Fruit fly (Drosophila melanogaster): ENCODE data around the gene beat-VII.

Gene beat-VII

dm6 chr3R:26654594-26654993, 27.2 kb downstream of the beat-VII start (continued):
- no peak for TF ChIP-seq exex (tag; optimal IDR thresholded peaks at IDR 0.05)
- peak; percentile 42; the same call in 2 of the 3 replicates for TF ChIP-seq CG14050 (GFP tag; IDR thresholded peaks at IDR 0.05)
- TF ChIP-seq pb (GFP tag; optimal IDR thresholded peaks at IDR 0.05) = no peak
- TF ChIP-seq Camta (GFP tag; optimal IDR thresholded peaks at IDR 0.05) = peak; percentile 46
- TF ChIP-seq CG8359 (GFP tag; optimal IDR thresholded peaks at IDR 0.05; ENCODE audit: borderline replicate concordance) = no peak
- TF ChIP-seq kah (GFP tag; optimal IDR thresholded peaks at IDR 0.05) = no peak
- no peak for TF ChIP-seq CG10979 (tag; optimal IDR thresholded peaks at IDR 0.05)
- TF ChIP-seq CG7556 (GFP tag; optimal IDR thresholded peaks at IDR 0.05) = peak; percentile 51
- TF ChIP-seq ftz-f1 (GFP tag; optimal IDR thresholded peaks at IDR 0.05) = no peak
- peak; percentile 74 for TF ChIP-seq gem (tag; optimal IDR thresholded peaks at IDR 0.05)
- TF ChIP-seq CG30431 (GFP tag; optimal IDR thresholded peaks at IDR 0.05) = peak; percentile 1
- TF ChIP-seq CG8944 (GFP tag; optimal IDR thresholded peaks at IDR 0.05) = peak; percentile 7
- no peak for TF ChIP-seq CG10543 (GFP tag; optimal IDR thresholded peaks at IDR 0.05)
- TF ChIP-seq CG14965 (GFP tag; optimal IDR thresholded peaks at IDR 0.05; ENCODE audit: borderline replicate concordance) = peak; percentile 16
- TF ChIP-seq tgo (GFP tag; IDR thresholded peaks at IDR 0.05) = peak; percentile 66; the same call in 2 of the 3 replicates
- no peak; the same call in 1 of the 2 replicates for TF ChIP-seq Drgx (GFP tag; IDR thresholded peaks at IDR 0.05)
- peak; percentile 11 for TF ChIP-seq chn (GFP tag; optimal IDR thresholded peaks at IDR 0.05)
- TF ChIP-seq ems (GFP tag; optimal IDR thresholded peaks at IDR 0.05) = peak; percentile 50
- peak; percentile 58 for TF ChIP-seq HHEX (GFP tag; optimal IDR thresholded peaks at IDR 0.05)
- TF ChIP-seq CG7357 (GFP tag; IDR thresholded peaks at IDR 0.05) = 0 out of 3 replicates have a peak, but pooled peaks have one; percentile 31
- no peak for TF ChIP-seq CG12104 (GFP tag; optimal IDR thresholded peaks at IDR 0.05)
- TF ChIP-seq dan (GFP tag; IDR thresholded peaks at IDR 0.05) = no peak
- TF ChIP-seq CG5180 (GFP tag; optimal IDR thresholded peaks at IDR 0.05) = peak; percentile 31
- no peak for TF ChIP-seq CG7987 (GFP tag; optimal IDR thresholded peaks at IDR 0.05)
- no peak for TF ChIP-seq chinmo (GFP tag; IDR thresholded peaks at IDR 0.05; ENCODE audit: partially characterized antibody)
- no peak for TF ChIP-seq gcm2 (GFP tag; optimal IDR thresholded peaks at IDR 0.05)
- peak; percentile 47 for TF ChIP-seq CG15514 (GFP tag; optimal IDR thresholded peaks at IDR 0.05)
- TF ChIP-seq knrl (GFP tag; IDR thresholded peaks at IDR 0.05; ENCODE audit: partially characterized antibody) = no peak
- TF ChIP-seq psq (GFP tag; optimal IDR thresholded peaks at IDR 0.05) = no peak
- 0 out of 3 replicates have a peak, but pooled peaks have one; percentile 15 for TF ChIP-seq gce (GFP tag; IDR thresholded peaks at IDR 0.05)
- TF ChIP-seq sens-2 (GFP tag; IDR thresholded peaks at IDR 0.05) = no peak
- no peak for TF ChIP-seq CG15479 (GFP tag; optimal IDR thresholded peaks at IDR 0.05)
- peak; percentile 40; the same call in 1 of the 2 replicates for TF ChIP-seq CG31441 (GFP tag; IDR thresholded peaks at IDR 0.05)
- TF ChIP-seq otp (GFP tag; IDR thresholded peaks at IDR 0.05) = no peak
- no peak for TF ChIP-seq CG31388 (GFP tag; optimal IDR thresholded peaks at IDR 0.05)
- 0 out of 2 replicates have a peak, but pooled peaks have one; percentile 17 for TF ChIP-seq gsb (GFP tag; IDR thresholded peaks at IDR 0.05)
- TF ChIP-seq GATAe (GFP tag; conservative IDR thresholded peaks at IDR 0.05) = no peak
- TF ChIP-seq Scr (GFP tag; IDR thresholded peaks at IDR 0.05; ENCODE audit: partially characterized antibody) = no peak
- TF ChIP-seq CG7839 (tag; optimal IDR thresholded peaks at IDR 0.05) = peak; percentile 55
- TF ChIP-seq Hsf (GFP tag; optimal IDR thresholded peaks at IDR 0.05) = peak; percentile 56
- TF ChIP-seq sc (optimal IDR thresholded peaks at IDR 0.05) = no peak
- no peak for TF ChIP-seq sc (GFP tag; optimal IDR thresholded peaks at IDR 0.05)
- no peak for TF ChIP-seq CG6791 (GFP tag; IDR thresholded peaks at IDR 0.05; ENCODE audit: partially characterized antibody)
- peak; percentile 35; the same call in 1 of the 2 replicates for TF ChIP-seq ranshi (GFP tag; IDR thresholded peaks at IDR 0.05)
- no peak for TF ChIP-seq CG7372 (GFP tag; IDR thresholded peaks at IDR 0.05)
- no peak for TF ChIP-seq CG10431 (GFP tag; optimal IDR thresholded peaks at IDR 0.05)
- peak; percentile 26 for TF ChIP-seq CG8388 (GFP tag; optimal IDR thresholded peaks at IDR 0.05)
- TF ChIP-seq Abd-B (GFP tag; optimal IDR thresholded peaks at IDR 0.05) = peak; percentile 31
- TF ChIP-seq ac (GFP tag; optimal IDR thresholded peaks at IDR 0.05) = no peak
- no peak for TF ChIP-seq CG11398 (GFP tag; optimal IDR thresholded peaks at IDR 0.05)
- TF ChIP-seq Bdp1 (GFP tag; optimal IDR thresholded peaks at IDR 0.05) = no peak
